Worm (Caenorhabditis elegans) whole organism, young adult: ENCODE measurements around the gene C45B2.8.

Experiments used
- B0336.3 ChIP-seq: fragments of 200-800 bp; sonication (Bioruptor generic); IDR thresholded peaks from 2 replicates; pipeline ENCODE4 v1.3.6; 2022; ENCODE audit warnings: missing genetic modification characterization, missing compliant biosample characterization
- C17E4.6 ChIP-seq: fragments of 200-800 bp; sonication (Bioruptor generic); IDR thresholded peaks from 2 replicates; pipeline ENCODE4 v1.3.6; 2022; ENCODE audit warnings: missing genetic modification reagents, missing genetic modification characterization, missing compliant biosample characterization
- F10E7.11 ChIP-seq: sonication (generic microtip); optimal IDR thresholded peaks from 2 replicates; lab custom pipeline; 2017; ENCODE audit warnings: mild to moderate bottlenecking, missing genetic modification characterization, moderate library complexity, missing compliant biosample characterization
- F22D6.2 ChIP-seq: sonication (generic microtip); optimal IDR thresholded peaks from 2 replicates; lab custom pipeline; 2016; ENCODE audit warnings: mild to moderate bottlenecking, missing genetic modification characterization, missing compliant biosample characterization
- F33H1.4 ChIP-seq: fragments of 200-800 bp; sonication (Bioruptor generic); IDR thresholded peaks from 2 replicates; pipeline ENCODE4 v1.3.6; 2022; ENCODE audit warnings: missing genetic modification reagents, missing genetic modification characterization, missing compliant biosample characterization
- F57A8.1 ChIP-seq: fragments of 200-800 bp; sonication (Bioruptor generic); optimal IDR thresholded peaks from 2 replicates; lab custom pipeline; 2018; ENCODE audit warnings: mild to moderate bottlenecking, missing genetic modification characterization, moderate library complexity, missing compliant biosample characterization
- F57C9.4 ChIP-seq: sonication (generic microtip); optimal IDR thresholded peaks from 2 replicates; lab custom pipeline; 2017; ENCODE audit warnings: mild to moderate bottlenecking, missing genetic modification characterization, missing compliant biosample characterization
- K12H6.12 ChIP-seq: fragments of 200-800 bp; sonication (Bioruptor generic); optimal IDR thresholded peaks from 2 replicates; lab custom pipeline; 2018; ENCODE audit warnings: mild to moderate bottlenecking, missing genetic modification characterization, missing compliant biosample characterization
- Y56A3A.18 ChIP-seq: fragments of 200-800 bp; sonication (Bioruptor generic); IDR thresholded peaks from 2 replicates; pipeline ENCODE4 v1.3.6; 2022; ENCODE audit warnings: missing genetic modification reagents, missing genetic modification characterization, missing compliant biosample characterization
- ZK185.1 ChIP-seq: sonication (generic microtip); optimal IDR thresholded peaks from 2 replicates; lab custom pipeline; 2016; ENCODE audit warnings: mild to moderate bottlenecking, missing genetic modification characterization, missing compliant biosample characterization; ENCODE audit not compliant: poor library complexity, severe bottlenecking
- ama-1 ChIP-seq, 3 experiments: fragments of 150-350 bp in 1 of 3; sonication (generic microtip) in 2 of 3; optimal IDR thresholded peaks; 2 replicates each; lab custom pipeline; 2014 to 2018; ENCODE audit warnings: missing biosample characterization in 2 of 3, missing genetic modification characterization in 2 of 3, missing genetic modification reagents in 2 of 3
- aptf-3 ChIP-seq: fragments of 200-800 bp; sonication (Bioruptor generic); IDR thresholded peaks from 2 replicates; pipeline ENCODE4 v1.3.6; 2022; ENCODE audit warnings: missing genetic modification characterization, missing compliant biosample characterization
- attf-5 ChIP-seq: fragments of 200-800 bp; sonication (Bioruptor generic); optimal IDR thresholded peaks from 2 replicates; lab custom pipeline; 2018; ENCODE audit warnings: mild to moderate bottlenecking, missing genetic modification characterization, missing compliant biosample characterization
- ccch-3 ChIP-seq: fragments of 200-800 bp; sonication (Bioruptor generic); optimal IDR thresholded peaks from 2 replicates; lab custom pipeline; 2018; ENCODE audit warnings: mild to moderate bottlenecking, missing genetic modification characterization, missing compliant biosample characterization
- cebp-1 ChIP-seq, 2 experiments: fragments of 200-800 bp in 1 of 2; sonication (Bioruptor generic) in 1 of 2; sonication (generic microtip) in 1 of 2; IDR thresholded peaks in 1 of 2; optimal IDR thresholded peaks in 1 of 2; 2 replicates each; pipeline versions ENCODE4 v1.3.6 to Lab custom; 2017 to 2022; ENCODE audit warnings: missing compliant biosample characterization in 2 of 2, missing genetic modification characterization in 2 of 2, mild to moderate bottlenecking in 1 of 2, missing genetic modification reagents in 1 of 2, moderate library complexity in 1 of 2
- ceh-100 ChIP-seq: fragments of 200-800 bp; sonication (Bioruptor generic); IDR thresholded peaks from 2 replicates; pipeline ENCODE4 v1.3.6; 2022; ENCODE audit warnings: missing genetic modification reagents, missing genetic modification characterization, missing compliant biosample characterization
- ceh-79 ChIP-seq: sonication (generic microtip); optimal IDR thresholded peaks from 2 replicates; lab custom pipeline; 2017; ENCODE audit warnings: mild to moderate bottlenecking, missing genetic modification characterization, missing compliant biosample characterization
- die-1 ChIP-seq: sonication (generic microtip); optimal IDR thresholded peaks from 2 replicates; lab custom pipeline; 2016; ENCODE audit warnings: missing genotype, mild to moderate bottlenecking, missing genetic modification characterization, missing compliant biosample characterization
- dox-1 ChIP-seq: fragments of 200-800 bp; sonication (Bioruptor generic); IDR thresholded peaks from 2 replicates; pipeline ENCODE4 v1.3.6; 2022; ENCODE audit warnings: missing genetic modification reagents, missing genetic modification characterization, missing compliant biosample characterization
- ekl-4 ChIP-seq: fragments of 200-800 bp; sonication (Bioruptor generic); IDR thresholded peaks from 2 replicates; pipeline ENCODE4 v1.3.6; 2022; ENCODE audit warnings: missing genetic modification reagents, missing genetic modification characterization, missing compliant biosample characterization
- ets-4 ChIP-seq: fragments of 200-800 bp; sonication (Bioruptor generic); optimal IDR thresholded peaks from 2 replicates; lab custom pipeline; 2018; ENCODE audit warnings: mild to moderate bottlenecking, missing genetic modification characterization, missing compliant biosample characterization
- gei-17 ChIP-seq: fragments of 200-800 bp; sonication (Bioruptor generic); optimal IDR thresholded peaks from 2 replicates; lab custom pipeline; 2018; ENCODE audit warnings: mild to moderate bottlenecking, missing genetic modification characterization, missing compliant biosample characterization
- hmg-1.2 ChIP-seq: fragments of 200-800 bp; sonication (Bioruptor generic); IDR thresholded peaks from 2 replicates; pipeline ENCODE4 v1.3.6; 2022; ENCODE audit warnings: missing genetic modification reagents, missing genetic modification characterization, missing compliant biosample characterization
- hsf-1 ChIP-seq: fragments of 200-800 bp; sonication (Bioruptor generic); IDR thresholded peaks from 2 replicates; pipeline ENCODE4 v1.3.6; 2022; ENCODE audit warnings: missing genetic modification reagents, missing genetic modification characterization, missing compliant biosample characterization
- let-607 ChIP-seq, 2 experiments: fragments of 200-800 bp in 1 of 2; sonication (Bioruptor generic) in 1 of 2; sonication (generic microtip) in 1 of 2; optimal IDR thresholded peaks; 2 replicates each; lab custom pipeline; 2016 to 2018; ENCODE audit warnings: mild to moderate bottlenecking in 2 of 2, missing compliant biosample characterization in 2 of 2, missing genetic modification characterization in 2 of 2, moderate library complexity in 2 of 2, missing genotype in 1 of 2
- lin-26 ChIP-seq: fragments of 200-800 bp; sonication (Bioruptor generic); IDR thresholded peaks from 2 replicates; pipeline ENCODE4 v1.3.6; 2022; ENCODE audit warnings: missing genetic modification reagents, missing genetic modification characterization, missing compliant biosample characterization
- lin-35 ChIP-seq, 3 experiments: fragments of 150-350 bp in 2 of 3; sonication (generic microtip) in 1 of 3; optimal IDR thresholded peaks; 2 replicates each; lab custom pipeline; 2014 to 2018; ENCODE audit warnings: missing biosample characterization in 3 of 3, missing genetic modification characterization in 3 of 3, missing genetic modification reagents in 3 of 3
- lin-40 ChIP-seq: sonication (generic microtip); optimal IDR thresholded peaks from 2 replicates; lab custom pipeline; 2016; ENCODE audit warnings: missing genetic modification characterization, mild to moderate bottlenecking, missing compliant biosample characterization, missing genotype, missing genetic modification reagents
- lir-1 ChIP-seq: fragments of 200-800 bp; sonication (Bioruptor generic); conservative IDR thresholded peaks from 2 replicates; pipeline ENCODE4 v1.3.6; 2022; ENCODE audit warnings: missing genetic modification reagents, missing genetic modification characterization, missing compliant biosample characterization
- madf-10 ChIP-seq: sonication (generic microtip); optimal IDR thresholded peaks from 2 replicates; lab custom pipeline; 2016; ENCODE audit warnings: mild to moderate bottlenecking, missing genetic modification characterization, missing compliant biosample characterization
- madf-8 ChIP-seq: fragments of 200-800 bp; sonication (Bioruptor generic); conservative IDR thresholded peaks from 2 replicates; pipeline ENCODE4 v1.3.6; 2022; ENCODE audit warnings: missing genetic modification reagents, missing genetic modification characterization, missing compliant biosample characterization
- nfyb-1 ChIP-seq: fragments of 200-800 bp; sonication (Bioruptor generic); IDR thresholded peaks from 2 replicates; pipeline ENCODE4 v1.3.6; 2022; ENCODE audit warnings: missing genetic modification reagents, missing genetic modification characterization, missing compliant biosample characterization
- nhr-80 ChIP-seq: sonication (generic microtip); optimal IDR thresholded peaks from 2 replicates; lab custom pipeline; 2016; ENCODE audit warnings: missing genetic modification characterization, missing compliant biosample characterization
- nhr-90 ChIP-seq: sonication (generic microtip); optimal IDR thresholded peaks from 2 replicates; lab custom pipeline; 2016; ENCODE audit warnings: missing genotype, mild to moderate bottlenecking, missing genetic modification characterization, missing compliant biosample characterization
- snpc-3.4 ChIP-seq: sonication (generic microtip); optimal IDR thresholded peaks from 2 replicates; lab custom pipeline; 2017; ENCODE audit warnings: missing genetic modification characterization, mild to moderate bottlenecking, missing compliant biosample characterization, antibody characterized with exemption, moderate library complexity, missing genotype, missing genetic modification reagents
- snpc-4 ChIP-seq, 5 experiments: fragments of 150-350 bp in 1 of 5; sonication (generic microtip) in 4 of 5; optimal IDR thresholded peaks; 2 replicates each; lab custom pipeline; 2014 to 2018; ENCODE audit warnings: missing genetic modification characterization in 5 of 5, missing biosample characterization in 3 of 5, antibody characterized with exemption in 2 of 5, mild to moderate bottlenecking in 2 of 5, missing compliant biosample characterization in 2 of 5, missing genotype in 2 of 5, moderate library complexity in 2 of 5, missing genetic modification reagents in 1 of 5
- somi-1 ChIP-seq: fragments of 200-800 bp; sonication (Bioruptor generic); optimal IDR thresholded peaks from 2 replicates; lab custom pipeline; 2018; ENCODE audit warnings: mild to moderate bottlenecking, missing genetic modification characterization, missing compliant biosample characterization
- tbp1 ChIP-seq: fragments of 200-800 bp; sonication (Bioruptor generic); optimal IDR thresholded peaks from 2 replicates; lab custom pipeline; 2018; ENCODE audit warnings: mild to moderate bottlenecking, missing genetic modification characterization, missing compliant biosample characterization
- tlf-1 ChIP-seq: fragments of 200-800 bp; sonication (Bioruptor generic); optimal IDR thresholded peaks from 2 replicates; lab custom pipeline; 2018; ENCODE audit warnings: mild to moderate bottlenecking, missing genetic modification characterization, missing compliant biosample characterization
- unc-130 ChIP-seq: sonication (generic microtip); optimal IDR thresholded peaks from 2 replicates; lab custom pipeline; 2016; ENCODE audit warnings: missing genetic modification reagents, missing genetic modification characterization, missing compliant biosample characterization
- zfh-2 ChIP-seq: fragments of 200-800 bp; sonication (Bioruptor generic); conservative IDR thresholded peaks from 2 replicates; pipeline ENCODE4 v1.3.6; 2022; ENCODE audit warnings: missing genetic modification reagents, missing genetic modification characterization, missing compliant biosample characterization
- ztf-22 ChIP-seq: fragments of 200-800 bp; sonication (Bioruptor generic); optimal IDR thresholded peaks from 2 replicates; lab custom pipeline; 2018; ENCODE audit warnings: mild to moderate bottlenecking, missing genetic modification characterization, moderate library complexity, missing compliant biosample characterization
- ztf-26 ChIP-seq: sonication (generic microtip); optimal IDR thresholded peaks from 2 replicates; lab custom pipeline; 2017; ENCODE audit warnings: missing genetic modification characterization, missing compliant biosample characterization
- ztf-28 ChIP-seq: fragments of 200-800 bp; sonication (Bioruptor generic); IDR thresholded peaks from 2 replicates; pipeline ENCODE4 v1.3.6; 2022; ENCODE audit warnings: missing genetic modification reagents, missing genetic modification characterization, missing compliant biosample characterization

Gene C45B2.8

DNA sequence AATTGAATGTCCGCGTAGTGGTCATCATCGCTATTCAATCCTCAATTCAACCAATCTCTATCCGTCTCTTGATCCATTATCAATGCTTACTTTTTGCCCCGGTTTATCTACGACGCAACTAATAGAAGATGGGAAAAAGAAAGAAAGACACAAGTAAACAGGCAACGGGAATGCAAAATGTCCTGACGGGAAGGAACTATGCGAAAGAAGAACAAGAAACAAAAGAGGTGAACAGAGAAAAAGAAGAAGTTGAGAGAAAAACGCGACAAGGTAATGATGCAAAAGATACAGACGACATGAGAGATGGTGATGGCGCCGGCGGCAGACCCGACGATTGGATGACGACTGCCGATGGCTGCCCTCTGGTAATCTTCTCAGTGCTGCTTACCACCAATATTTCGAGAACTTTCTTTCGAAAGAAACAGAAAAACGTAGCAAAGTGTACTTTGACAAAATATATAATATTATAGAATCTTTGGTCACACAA is 45.7 kb upstream of the C45B2.8 start:
- no peak for TF ChIP-seq ekl-4 (GFP tag; lab: Robert Waterston, UW)
- TF ChIP-seq cebp-1 (GFP tag; IDR thresholded peaks at IDR 0.05; lab: Robert Waterston, UW), result no peak
- TF ChIP-seq cebp-1 (tag; optimal IDR thresholded peaks at IDR 0.05; lab: Kevin White, UChicago), result peak; percentile 72
- no peak for TF ChIP-seq ama-1 (optimal IDR thresholded peaks at IDR 0.05; lab: Kevin White, UChicago)
- no peak for TF ChIP-seq ama-1 (GFP tag; optimal IDR thresholded peaks at IDR 0.05; lab: Kevin White, UChicago)
- TF ChIP-seq snpc-4 (GFP tag; optimal IDR thresholded peaks at IDR 0.05; lab: Kevin White, UChicago), result no peak
- TF ChIP-seq snpc-4 (tag; optimal IDR thresholded peaks at IDR 0.05; lab: Kevin White, UChicago), result peak in 3 of 4 experiments; percentile 27 to 33 (median 29)
- peak; percentile 77 for TF ChIP-seq somi-1 (GFP tag; lab: Kevin White, UChicago)
- TF ChIP-seq lin-40, result peak; percentile 75
- peak; percentile 77 for TF ChIP-seq B0336.3 (GFP tag; lab: Robert Waterston, UW)
- TF ChIP-seq nhr-80 (tag; lab: Kevin White, UChicago), result peak; percentile 86
- TF ChIP-seq attf-5 (GFP tag; lab: Kevin White, UChicago), result peak; percentile 49
- TF ChIP-seq ccch-3 (GFP tag; lab: Kevin White, UChicago), result no peak
- TF ChIP-seq F57C9.4 (tag; lab: Kevin White, UChicago), result no peak
- TF ChIP-seq F57A8.1 (GFP tag; lab: Kevin White, UChicago), result no peak
- peak; percentile 65 for TF ChIP-seq dox-1 (GFP tag; lab: Robert Waterston, UW)
- no peak for TF ChIP-seq unc-130 (GFP tag; lab: Kevin White, UChicago)
- no peak for TF ChIP-seq ceh-100 (GFP tag; lab: Robert Waterston, UW)
- peak; percentile 68 for TF ChIP-seq nfyb-1 (GFP tag; lab: Robert Waterston, UW)
- no peak for TF ChIP-seq lir-1 (GFP tag; lab: Robert Waterston, UW)
- TF ChIP-seq hsf-1 (GFP tag; lab: Robert Waterston, UW), result peak; percentile 80
- no peak for TF ChIP-seq ets-4 (GFP tag; lab: Kevin White, UChicago)
- TF ChIP-seq ceh-79, result no peak
- TF ChIP-seq zfh-2, result 0 out of 2 replicates have a peak, but pooled peaks have one; percentile 41
- TF ChIP-seq madf-10 (tag; lab: Kevin White, UChicago), result peak; percentile 52
- TF ChIP-seq F10E7.11, result no peak
- TF ChIP-seq Y56A3A.18 (GFP tag; lab: Robert Waterston, UW), result no peak
- TF ChIP-seq madf-8, result no peak
- peak in 1 of 2 experiments; percentile 65 for TF ChIP-seq let-607 (tag; optimal IDR thresholded peaks at IDR 0.05; lab: Kevin White, UChicago)
- no peak for TF ChIP-seq ztf-28 (GFP tag; lab: Robert Waterston, UW)
- peak; percentile 32; the same call in 1 of the 2 replicates for TF ChIP-seq hmg-1.2
- peak; percentile 51; the same call in 1 of the 2 replicates for TF ChIP-seq lin-26
- TF ChIP-seq C17E4.6 (GFP tag; lab: Robert Waterston, UW), result no peak
- TF ChIP-seq ztf-26 (tag; lab: Kevin White, UChicago), result peak; percentile 77
- TF ChIP-seq gei-17, result peak; percentile 58
- no peak for TF ChIP-seq F33H1.4 (GFP tag; lab: Robert Waterston, UW)
- peak; percentile 19 for TF ChIP-seq ZK185.1 (tag; lab: Kevin White, UChicago)
- TF ChIP-seq aptf-3 (GFP tag; lab: Robert Waterston, UW), result no peak
- TF ChIP-seq nhr-90 (tag; lab: Kevin White, UChicago), result peak; percentile 29
- TF ChIP-seq lin-35 (GFP tag; optimal IDR thresholded peaks at IDR 0.05; lab: Kevin White, UChicago), result peak in 1 of 3 experiments; percentile 9
- TF ChIP-seq F22D6.2 (tag; lab: Kevin White, UChicago), result peak; percentile 13
- TF ChIP-seq tlf-1 (GFP tag; lab: Kevin White, UChicago), result peak; percentile 40
- no peak for TF ChIP-seq snpc-3.4 (tag; lab: Kevin White, UChicago)
- peak; percentile 40 for TF ChIP-seq K12H6.12
- peak; percentile 23 for TF ChIP-seq tbp1 (GFP tag; lab: Kevin White, UChicago)
- TF ChIP-seq ztf-22 (GFP tag; lab: Kevin White, UChicago), result no peak
- TF ChIP-seq die-1 (tag; lab: Kevin White, UChicago), result peak; percentile 3
